Fruit fly (Drosophila melanogaster) whole organism, embryonic: ENCODE results near the gene Tep4.

Experiments
- Atf-2 ChIP-seq: fragments of 200-800 bp; sonication (Bioruptor generic); optimal IDR thresholded peaks from 2 replicates; lab custom pipeline; 2016; ENCODE audit warnings: missing biosample characterization, missing genetic modification characterization
- B-H2 ChIP-seq: fragments of 200-800 bp; sonication (Bioruptor generic); optimal IDR thresholded peaks from 2 replicates; lab custom pipeline; 2018; ENCODE audit warnings: missing biosample characterization, mild to moderate bottlenecking, missing genetic modification characterization
- CG11504 ChIP-seq: fragments of 200-800 bp; sonication (Bioruptor generic); optimal IDR thresholded peaks from 3 replicates; lab custom pipeline; 2019; ENCODE audit warnings: missing biosample characterization, mild to moderate bottlenecking, missing genetic modification characterization, moderate library complexity
- CG13894 ChIP-seq: fragments of 200-800 bp; sonication (Bioruptor generic); optimal IDR thresholded peaks from 3 replicates; lab custom pipeline; 2018; ENCODE audit warnings: missing biosample characterization, mild to moderate bottlenecking, missing genetic modification characterization, moderate library complexity
- CG15514 ChIP-seq: fragments of 200-800 bp; sonication (Bioruptor generic); optimal IDR thresholded peaks from 3 replicates; lab custom pipeline; 2017; ENCODE audit warnings: missing biosample characterization, missing genetic modification characterization, mild to moderate bottlenecking, moderate library complexity, missing genetic modification reagents
- CG1602 ChIP-seq: fragments of 200-800 bp; sonication (Bioruptor generic); optimal IDR thresholded peaks from 3 replicates; lab custom pipeline; 2016; ENCODE audit warnings: missing biosample characterization, missing genetic modification characterization
- CG16863 ChIP-seq: fragments of 200-800 bp; sonication (Bioruptor generic); optimal IDR thresholded peaks from 3 replicates; lab custom pipeline; 2016; ENCODE audit warnings: missing biosample characterization, missing genetic modification characterization
- CG17612 ChIP-seq: fragments of 200-800 bp; sonication (Bioruptor generic); IDR thresholded peaks from 2 replicates; pipeline ENCODE4 v1.3.6; 2022; ENCODE audit warnings: missing biosample characterization, missing genetic modification characterization
- CG17829 ChIP-seq: fragments of 200-800 bp; optimal IDR thresholded peaks from 2 replicates; lab custom pipeline; 2019; ENCODE audit warnings: missing biosample characterization, mild to moderate bottlenecking, missing genetic modification characterization, moderate library complexity
- CG17912 ChIP-seq: fragments of 200-800 bp; sonication (Bioruptor generic); optimal IDR thresholded peaks from 2 replicates; lab custom pipeline; 2018; ENCODE audit warnings: missing biosample characterization, mild to moderate bottlenecking, missing genetic modification characterization
- CG1832 ChIP-seq: fragments of 200-800 bp; sonication (Bioruptor generic); optimal IDR thresholded peaks from 2 replicates; lab custom pipeline; 2017; ENCODE audit warnings: missing biosample characterization, mild to moderate bottlenecking, missing genetic modification characterization, inconsistent platforms
- CG2875 ChIP-seq: fragments of 200-800 bp; sonication (Bioruptor generic); optimal IDR thresholded peaks from 2 replicates; lab custom pipeline; 2017; ENCODE audit warnings: missing biosample characterization, mild to moderate bottlenecking, missing genetic modification characterization, missing genetic modification reagents
- CG2889 ChIP-seq: fragments of 200-800 bp; sonication (Bioruptor generic); IDR thresholded peaks from 3 replicates; pipeline ENCODE4 v1.3.6; 2022; ENCODE audit warnings: missing biosample characterization, missing genetic modification characterization
- CG3407 ChIP-seq: fragments of 200-800 bp; sonication (Bioruptor generic); optimal IDR thresholded peaks from 2 replicates; lab custom pipeline; 2018; ENCODE audit warnings: missing biosample characterization, mild to moderate bottlenecking, missing genetic modification characterization
- CG34376 ChIP-seq: fragments of 200-800 bp; sonication (Bioruptor generic); optimal IDR thresholded peaks from 2 replicates; lab custom pipeline; 2018; ENCODE audit warnings: missing biosample characterization, mild to moderate bottlenecking, missing genetic modification characterization
- CG4328 ChIP-seq: fragments of 200-800 bp; sonication (Bioruptor generic); optimal IDR thresholded peaks from 3 replicates; lab custom pipeline; 2017; ENCODE audit warnings: missing biosample characterization, missing genetic modification reagents, missing genetic modification characterization
- CG6854 ChIP-seq: fragments of 200-800 bp; sonication (Bioruptor generic); optimal IDR thresholded peaks from 3 replicates; lab custom pipeline; 2017; ENCODE audit warnings: missing biosample characterization, mild to moderate bottlenecking, missing genetic modification characterization
- CG7963 ChIP-seq: fragments of 200-800 bp; sonication (Bioruptor generic); IDR thresholded peaks from 3 replicates; pipeline ENCODE4 v1.3.6; 2022; ENCODE audit warnings: missing biosample characterization, missing genetic modification characterization; ENCODE audit not compliant: partially characterized antibody
- CG9215 ChIP-seq: fragments of 200-800 bp; sonication (Bioruptor generic); IDR thresholded peaks from 2 replicates; pipeline ENCODE4 v1.3.6; 2022; ENCODE audit warnings: missing biosample characterization, missing genetic modification characterization
- CG9609 ChIP-seq: fragments of 200-800 bp; sonication (Bioruptor generic); optimal IDR thresholded peaks from 3 replicates; lab custom pipeline; 2016; ENCODE audit warnings: missing biosample characterization, missing genetic modification characterization
- CHES-1-like ChIP-seq: fragments of 200-800 bp; sonication (Bioruptor generic); optimal IDR thresholded peaks from 2 replicates; lab custom pipeline; 2016; ENCODE audit warnings: missing biosample characterization, missing genetic modification characterization
- Dfd ChIP-seq, 2 experiments: fragments of >200 bp; optimal IDR thresholded peaks; 2 replicates each; lab custom pipeline; 2017; ENCODE audit warnings: missing biosample characterization in 2 of 2, missing genetic modification characterization in 2 of 2
- HLH4C ChIP-seq: fragments of 200-800 bp; sonication (Bioruptor generic); IDR thresholded peaks from 3 replicates; pipeline ENCODE4 v1.3.6; 2022; ENCODE audit warnings: missing biosample characterization, missing genetic modification characterization; ENCODE audit not compliant: partially characterized antibody
- Hey ChIP-seq: fragments of 200-800 bp; sonication (Bioruptor generic); optimal IDR thresholded peaks from 3 replicates; lab custom pipeline; 2018; ENCODE audit warnings: missing biosample characterization, mild to moderate bottlenecking, missing genetic modification characterization
- Kr ChIP-seq: fragments of 200-800 bp; sonication (Bioruptor generic); optimal IDR thresholded peaks from 2 replicates; lab custom pipeline; 2017; ENCODE audit warnings: missing biosample characterization, mild to moderate bottlenecking, missing genetic modification characterization
- MESR4 ChIP-seq: fragments of 200-800 bp; sonication (Bioruptor generic); optimal IDR thresholded peaks from 2 replicates; lab custom pipeline; 2018; ENCODE audit warnings: missing biosample characterization, mild to moderate bottlenecking, missing genetic modification characterization, moderate library complexity
- NC2β ChIP-seq: fragments of 200-800 bp; sonication (Bioruptor generic); optimal IDR thresholded peaks from 2 replicates; lab custom pipeline; 2016; ENCODE audit warnings: missing biosample characterization, missing genetic modification characterization
- Oli ChIP-seq: fragments of 200-800 bp; sonication (Bioruptor generic); optimal IDR thresholded peaks from 2 replicates; lab custom pipeline; 2018; ENCODE audit warnings: missing biosample characterization, mild to moderate bottlenecking, missing genetic modification characterization, moderate library complexity
- Scr ChIP-seq: fragments of 200-800 bp; sonication (Bioruptor generic); IDR thresholded peaks from 2 replicates; pipeline ENCODE4 v1.3.6; 2022; ENCODE audit warnings: missing biosample characterization, missing genetic modification characterization; ENCODE audit not compliant: partially characterized antibody
- Xbp1 ChIP-seq: fragments of 200-800 bp; sonication (Bioruptor generic); optimal IDR thresholded peaks from 3 replicates; lab custom pipeline; 2016; ENCODE audit warnings: missing biosample characterization, mild to moderate bottlenecking, missing genetic modification characterization
- YL-1 ChIP-seq: fragments of 200-800 bp; sonication (Bioruptor generic); optimal IDR thresholded peaks from 3 replicates; lab custom pipeline; 2017; ENCODE audit warnings: missing biosample characterization, mild to moderate bottlenecking, missing genetic modification characterization
- ab ChIP-seq: fragments of 200-800 bp; sonication (Bioruptor generic); optimal IDR thresholded peaks from 2 replicates; lab custom pipeline; 2016; ENCODE audit warnings: missing biosample characterization, missing genetic modification characterization
- ap ChIP-seq: fragments of 200-800 bp; sonication (Bioruptor generic); IDR thresholded peaks from 2 replicates; pipeline ENCODE4 v1.3.6; 2022; ENCODE audit warnings: missing biosample characterization, missing genetic modification characterization
- cas ChIP-seq: fragments of 200-800 bp; sonication (Bioruptor generic); IDR thresholded peaks from 2 replicates; pipeline ENCODE4 v1.3.6; 2022; ENCODE audit warnings: missing biosample characterization, missing genetic modification characterization
- cato ChIP-seq: fragments of 200-800 bp; sonication (Bioruptor generic); optimal IDR thresholded peaks from 2 replicates; lab custom pipeline; 2016; ENCODE audit warnings: missing biosample characterization, missing genetic modification characterization, borderline replicate concordance
- chm ChIP-seq: fragments of 200-800 bp; sonication (Bioruptor generic); IDR thresholded peaks from 2 replicates; pipeline ENCODE4 v1.3.6; 2022; ENCODE audit warnings: missing biosample characterization, missing genetic modification characterization
- croc ChIP-seq: fragments of 200-800 bp; sonication (Bioruptor generic); conservative IDR thresholded peaks from 3 replicates; pipeline ENCODE4 v1.3.6; 2022; ENCODE audit warnings: missing biosample characterization, missing genetic modification characterization
- da ChIP-seq: fragments of 200-800 bp; sonication (Bioruptor generic); optimal IDR thresholded peaks from 2 replicates; lab custom pipeline; 2016; ENCODE audit warnings: missing biosample characterization, missing genetic modification characterization
- dmrt11E ChIP-seq: fragments of 200-800 bp; sonication (Bioruptor generic); optimal IDR thresholded peaks from 3 replicates; lab custom pipeline; 2018; ENCODE audit warnings: missing biosample characterization, mild to moderate bottlenecking, missing genetic modification characterization, moderate library complexity
- dysf ChIP-seq: fragments of 200-800 bp; sonication (Bioruptor generic); IDR thresholded peaks from 3 replicates; pipeline ENCODE4 v1.3.6; 2022; ENCODE audit warnings: missing biosample characterization, missing genetic modification characterization
- ken ChIP-seq: fragments of 200-800 bp; sonication (Bioruptor generic); IDR thresholded peaks from 3 replicates; pipeline ENCODE4 v1.3.6; 2022; ENCODE audit warnings: missing biosample characterization, missing genetic modification characterization
- lab ChIP-seq: fragments of 200-800 bp; sonication (Bioruptor generic); optimal IDR thresholded peaks from 3 replicates; lab custom pipeline; 2017; ENCODE audit warnings: missing biosample characterization, missing genetic modification characterization, mild to moderate bottlenecking, moderate library complexity, missing genetic modification reagents
- lmd ChIP-seq: fragments of 200-800 bp; sonication (Bioruptor generic); IDR thresholded peaks from 2 replicates; pipeline ENCODE4 v1.3.6; 2022; ENCODE audit warnings: missing biosample characterization, missing genetic modification characterization
- lola ChIP-seq, 3 experiments: fragments of >200 bp in 2 of 3; fragments of 200-800 bp in 1 of 3; sonication (Bioruptor generic) in 1 of 3; optimal IDR thresholded peaks; 2 replicates each; lab custom pipeline; 2017 to 2019; ENCODE audit warnings: missing biosample characterization in 3 of 3, missing genetic modification characterization in 3 of 3, mild to moderate bottlenecking in 1 of 3, moderate library complexity in 1 of 3
- maf-S ChIP-seq: fragments of 200-800 bp; sonication (Bioruptor generic); optimal IDR thresholded peaks from 2 replicates; lab custom pipeline; 2016; ENCODE audit warnings: missing biosample characterization, missing genetic modification characterization
- seq ChIP-seq: fragments of 200-800 bp; sonication (Bioruptor generic); IDR thresholded peaks from 2 replicates; pipeline ENCODE4 v1.3.6; 2022; ENCODE audit warnings: missing biosample characterization, missing genetic modification characterization
- slp2 ChIP-seq: fragments of 200-800 bp; sonication (Bioruptor generic); optimal IDR thresholded peaks from 2 replicates; lab custom pipeline; 2016; ENCODE audit warnings: missing biosample characterization, missing genetic modification characterization
- tgo ChIP-seq: fragments of 200-800 bp; sonication (Bioruptor generic); IDR thresholded peaks from 3 replicates; pipeline ENCODE4 v1.3.6; 2022; ENCODE audit warnings: missing biosample characterization, missing genetic modification characterization
- twi ChIP-seq: fragments of 200-800 bp; optimal IDR thresholded peaks from 2 replicates; lab custom pipeline; 2019; ENCODE audit warnings: missing biosample characterization, mild to moderate bottlenecking, missing genetic modification characterization, moderate library complexity
- wdn ChIP-seq: fragments of 200-800 bp; sonication (Bioruptor generic); IDR thresholded peaks from 2 replicates; pipeline ENCODE4 v1.3.6; 2022; ENCODE audit warnings: missing biosample characterization, missing genetic modification characterization

Gene Tep4

DNA sequence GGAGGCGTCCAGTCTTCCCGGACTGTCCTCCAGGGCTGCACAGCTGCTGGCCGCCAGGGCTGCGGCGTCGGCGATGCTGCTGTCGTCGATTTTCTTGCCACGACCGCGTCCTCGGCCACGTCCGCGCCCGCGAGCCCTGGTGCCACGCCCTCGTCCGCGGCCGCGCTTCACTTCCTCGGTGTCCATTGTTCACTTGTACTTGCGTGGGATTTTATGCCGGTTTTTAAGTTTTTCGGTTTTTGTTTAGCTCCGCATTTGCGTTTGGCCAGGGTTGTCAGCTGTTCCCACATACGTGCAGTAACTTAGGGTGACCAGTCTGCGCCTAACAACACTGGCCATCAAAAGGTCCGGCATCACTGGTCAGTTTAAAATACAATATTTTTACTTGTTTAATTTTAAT lies 33.9 kb downstream of the Tep4 start, which contains the start of gene Hakai (continued):
- peak; percentile 40 for TF ChIP-seq slp2
- TF ChIP-seq CG9215, result peak; percentile 64
- TF ChIP-seq B-H2 (GFP tag; lab: Kevin White, UChicago), result peak; percentile 5
- TF ChIP-seq CG2889 (GFP tag; lab: Robert Waterston, UW), result 0 out of 3 replicates have a peak, but pooled peaks have one; percentile 48
- TF ChIP-seq CG34376 (GFP tag; lab: Kevin White, UChicago), result peak; percentile 82
- no peak for TF ChIP-seq Kr (GFP tag; lab: Kevin White, UChicago)
- peak; percentile 25; the same call in 1 of the 3 replicates for TF ChIP-seq tgo
- TF ChIP-seq CG6854 (GFP tag; lab: Kevin White, UChicago), result no peak
- TF ChIP-seq wdn (GFP tag; lab: Robert Waterston, UW), result no peak
- peak; percentile 62 for TF ChIP-seq ken (GFP tag; lab: Robert Waterston, UW)
- TF ChIP-seq MESR4 (GFP tag; lab: Kevin White, UChicago), result peak; percentile 85
- TF ChIP-seq CG16863 (GFP tag; lab: Kevin White, UChicago), result peak; percentile 48
- peak; percentile 59 for TF ChIP-seq Scr (GFP tag; lab: Robert Waterston, UW)
- TF ChIP-seq NC2β, result peak; percentile 41
- TF ChIP-seq cato (GFP tag; lab: Kevin White, UChicago), result no peak
- TF ChIP-seq cas (GFP tag; lab: Robert Waterston, UW), result peak; percentile 62; the same call in 1 of the 2 replicates
- TF ChIP-seq seq (GFP tag; lab: Robert Waterston, UW), result peak; percentile 30; the same call in 1 of the 2 replicates
- peak; percentile 63 for TF ChIP-seq lmd (GFP tag; lab: Robert Waterston, UW)
- peak; percentile 5 for TF ChIP-seq maf-S
- TF ChIP-seq CG1832, result peak; percentile 13
- no peak for TF ChIP-seq CG13894 (tag; lab: Kevin White, UChicago)
- peak; percentile 16 for TF ChIP-seq Oli
- no peak for TF ChIP-seq Atf-2 (GFP tag; lab: Kevin White, UChicago)
- TF ChIP-seq chm (GFP tag; lab: Robert Waterston, UW), result 0 out of 2 replicates have a peak, but pooled peaks have one; percentile 12
- TF ChIP-seq ab (GFP tag; lab: Kevin White, UChicago), result no peak
- no peak for TF ChIP-seq CG17912 (GFP tag; lab: Kevin White, UChicago)
- TF ChIP-seq ap, result no peak
- peak; percentile 46; the same call in 2 of the 3 replicates for TF ChIP-seq croc (GFP tag; lab: Robert Waterston, UW)
- no peak for TF ChIP-seq CG2875 (GFP tag; lab: Kevin White, UChicago)
- peak; percentile 33 for TF ChIP-seq CG4328 (GFP tag; lab: Kevin White, UChicago)
- peak; percentile 59 for TF ChIP-seq lab (GFP tag; lab: Kevin White, UChicago)
- TF ChIP-seq CG15514 (GFP tag; lab: Kevin White, UChicago), result peak; percentile 97
- TF ChIP-seq CG7963 (GFP tag; lab: Robert Waterston, UW), result 0 out of 3 replicates have a peak, but pooled peaks have one; percentile 32
- TF ChIP-seq twi (tag; lab: Kevin White, UChicago), result peak; percentile 32
- TF ChIP-seq YL-1 (GFP tag; lab: Kevin White, UChicago), result peak; percentile 80
- TF ChIP-seq da (GFP tag; lab: Kevin White, UChicago), result peak; percentile 39
- TF ChIP-seq CG17829 (tag; lab: Kevin White, UChicago), result peak; percentile 63
- 0 out of 3 replicates have a peak, but pooled peaks have one; percentile 38 for TF ChIP-seq HLH4C (GFP tag; lab: Robert Waterston, UW)
- TF ChIP-seq CG11504 (tag; lab: Kevin White, UChicago), result peak; percentile 55
- TF ChIP-seq CG1602, result peak; percentile 37
- TF ChIP-seq lola (GFP tag; optimal IDR thresholded peaks at IDR 0.05; lab: Kevin White, UChicago), result peak in 1 of 3 experiments; percentile 15
- peak; percentile 0 for TF ChIP-seq dmrt11E (tag; lab: Kevin White, UChicago)
- no peak for TF ChIP-seq Hey (tag; lab: Kevin White, UChicago)
- TF ChIP-seq CG17612 (GFP tag; lab: Robert Waterston, UW), result no peak
- peak; percentile 81 for TF ChIP-seq Xbp1 (GFP tag; lab: Kevin White, UChicago)
- TF ChIP-seq Dfd (GFP tag; optimal IDR thresholded peaks at IDR 0.05; lab: Kevin White, UChicago), result peak in 1 of 2 experiments; percentile 12
- TF ChIP-seq CG3407, result no peak
- peak; percentile 64 for TF ChIP-seq CG9609 (GFP tag; lab: Kevin White, UChicago)
- TF ChIP-seq CHES-1-like, result peak; percentile 77
- TF ChIP-seq dysf, result peak; percentile 56; the same call in 2 of the 3 replicates
